Worm (Caenorhabditis elegans): Measurements from ENCODE around the gene T01C4.8.

Gene T01C4.8

DNA sequence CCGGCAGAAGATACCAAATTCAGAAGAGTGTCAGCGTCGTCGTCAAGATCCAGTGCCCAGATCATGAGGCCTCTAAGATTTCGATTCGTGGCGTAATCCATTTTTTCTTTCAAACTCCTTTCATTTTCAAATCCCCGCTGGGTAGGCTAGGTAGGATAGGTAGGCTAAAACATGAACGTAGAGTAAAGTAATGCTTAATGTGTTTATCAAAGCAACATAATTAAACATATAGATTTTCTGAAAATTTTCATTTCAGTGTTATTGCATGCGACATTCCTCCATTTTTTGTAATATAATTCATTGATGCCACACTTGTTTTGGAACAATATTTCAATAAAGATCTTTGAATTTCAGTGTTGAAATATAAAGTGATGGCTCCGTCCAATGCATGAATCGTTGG lies at the start of gene T01C4.8:
Gene T01C4.8 (minus strand): TSS at position 101 of the 400 bp plus-strand sequence.
- TF ChIP-seq mdt-29 (GFP tag; IDR thresholded peaks at IDR 0.05): no peak
- TF ChIP-seq rbr-2 (tag; optimal IDR thresholded peaks at IDR 0.05): no peak
- no peak for TF ChIP-seq ceh-32 (tag; optimal IDR thresholded peaks at IDR 0.05; ENCODE audit: poor library complexity)
- TF ChIP-seq attf-4 (tag; optimal IDR thresholded peaks at IDR 0.05): no peak
- no peak for TF ChIP-seq aly-2 (tag; optimal IDR thresholded peaks at IDR 0.05)

ce11 chrV:7178843-7179242 lies 49.5 kb upstream of the T01C4.8 start, which contains the start of gene cpsf-2:
Gene cpsf-2 (plus strand): TSS chrV:7179172.
- peak; percentile 47 for TF ChIP-seq mes-2 (tag; optimal IDR thresholded peaks at IDR 0.05; ENCODE audit: poor library complexity, severe bottlenecking)
- no peak for TF ChIP-seq saeg-2 (GFP tag; IDR thresholded peaks at IDR 0.05)
- TF ChIP-seq unc-62 (GFP tag; optimal IDR thresholded peaks at IDR 0.05 in 1 of 2): no peak
- no peak for TF ChIP-seq unc-62 (tag; optimal IDR thresholded peaks at IDR 0.05)
- peak; percentile 72 for TF ChIP-seq aha-1 (tag)
- peak; percentile 1 for TF ChIP-seq dpl-1 (GFP tag; optimal IDR thresholded peaks at IDR 0.05)
- no peak for TF ChIP-seq sdz-12 (GFP tag; optimal IDR thresholded peaks at IDR 0.05)
- no peak for TF ChIP-seq hmg-1.1 (GFP tag; IDR thresholded peaks at IDR 0.05)
- TF ChIP-seq R02D3.7 (tag; optimal IDR thresholded peaks at IDR 0.05): no peak
- TF ChIP-seq F49E8.2 (tag; optimal IDR thresholded peaks at IDR 0.05; ENCODE audit: borderline replicate concordance): no peak

- TF ChIP-seq set-16 (GFP tag; IDR thresholded peaks at IDR 0.05): no peak
- no peak for TF ChIP-seq ceh-82 (tag; optimal IDR thresholded peaks at IDR 0.05)
- no peak for TF ChIP-seq ZK546.5 (tag; optimal IDR thresholded peaks at IDR 0.05)
- no peak for TF ChIP-seq hmg-1.1 (GFP tag; IDR thresholded peaks at IDR 0.05)
- no peak for TF ChIP-seq zip-11 (GFP tag; IDR thresholded peaks at IDR 0.05)
- TF ChIP-seq hlh-11 (tag; optimal IDR thresholded peaks at IDR 0.05): no peak
- TF ChIP-seq php-3 (GFP tag; IDR thresholded peaks at IDR 0.05): no peak
These were observed 45.8 kb upstream of the T01C4.8 start, which contains the start of gene lgc-39 for ce11 chrV:7175201-7175600. Gene lgc-39 (plus strand): TSS chrV:7175501.

- TF ChIP-seq nhr-28 (tag; optimal IDR thresholded peaks at IDR 0.05) (peak; percentile 16), arid-1 (GFP tag; conservative IDR thresholded peaks at IDR 0.05) (no peak)
These were observed 37.3 kb upstream of the T01C4.8 start, which contains the start of gene ugt-36 for ce11 chrV:7166709-7167108. Gene ugt-36 (plus strand): TSS chrV:7167009.

DNA sequence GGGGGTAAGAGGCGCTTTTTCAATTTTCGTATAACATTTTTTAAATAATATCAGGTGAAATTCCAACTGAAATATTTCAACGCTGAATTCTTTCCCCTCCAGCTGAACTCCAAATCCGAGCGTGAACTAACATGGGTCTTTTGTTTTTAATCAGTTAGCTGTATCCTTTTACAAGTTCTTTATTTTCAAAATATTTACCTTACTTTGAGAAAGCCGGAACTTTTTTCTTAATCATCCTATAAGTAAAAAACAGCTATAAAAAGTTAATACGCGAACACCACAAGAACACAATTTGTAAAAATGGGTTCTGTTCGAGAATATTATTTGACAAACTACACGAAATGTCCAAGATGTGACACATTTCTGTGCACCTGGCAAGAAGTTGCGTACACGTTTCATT lies 34.9 kb upstream of the T01C4.8 start, which contains the start of gene srh-83:
Gene srh-83 (plus strand): TSS at position 301 of the 400 bp plus-strand sequence.
- TF ChIP-seq Y5F2A.4 (GFP tag; optimal IDR thresholded peaks at IDR 0.05): no peak

- TF ChIP-seq nhr-77 (tag; optimal IDR thresholded peaks at IDR 0.05): no peak
- 0 out of 2 replicates have a peak, but pooled peaks have one; percentile 57 for TF ChIP-seq tra-1 (GFP tag; IDR thresholded peaks at IDR 0.05)
- TF ChIP-seq lin-29 (GFP tag; IDR thresholded peaks at IDR 0.05): no peak
- TF ChIP-seq Y105C5A.15 (GFP tag; IDR thresholded peaks at IDR 0.05): no peak
- no peak for TF ChIP-seq F10B5.3 (tag; optimal IDR thresholded peaks at IDR 0.05)
- TF ChIP-seq pqm-1 (tag; optimal IDR thresholded peaks at IDR 0.05): no peak
- peak; percentile 92 for TF ChIP-seq nhr-28 (tag; optimal IDR thresholded peaks at IDR 0.05)
- TF ChIP-seq mdl-1 (tag; optimal IDR thresholded peaks at IDR 0.05): peak in 1 of 2 experiments; percentile 6
- no peak for TF ChIP-seq fos-1 (tag; optimal IDR thresholded peaks at IDR 0.05)
- TF ChIP-seq ceh-20 (GFP tag; IDR thresholded peaks at IDR 0.05): peak; percentile 65; the same call in 1 of the 2 replicates
- TF ChIP-seq F37D6.2 (tag; optimal IDR thresholded peaks at IDR 0.05): no peak
- no peak for TF ChIP-seq aly-2 (tag; optimal IDR thresholded peaks at IDR 0.05)
- no peak for TF ChIP-seq set-16 (GFP tag; IDR thresholded peaks at IDR 0.05)
- no peak for TF ChIP-seq sdz-12 (GFP tag; optimal IDR thresholded peaks at IDR 0.05)
- TF ChIP-seq D1046.2 (GFP tag; IDR thresholded peaks at IDR 0.05): no peak
- no peak for TF ChIP-seq ztf-11 (tag; optimal IDR thresholded peaks at IDR 0.05)
- TF ChIP-seq ama-1 (optimal IDR thresholded peaks at IDR 0.05): no peak
- TF ChIP-seq unc-62 (GFP tag; optimal IDR thresholded peaks at IDR 0.05 in 1 of 2): peak in 1 of 2 experiments; percentile 51
- TF ChIP-seq unc-62 (tag; optimal IDR thresholded peaks at IDR 0.05): no peak
- no peak for TF ChIP-seq dve-1 (tag; optimal IDR thresholded peaks at IDR 0.05; ENCODE audit: insufficient read depth)
- TF ChIP-seq nhr-6 (tag; optimal IDR thresholded peaks at IDR 0.05): no peak
- TF ChIP-seq saeg-2 (GFP tag; IDR thresholded peaks at IDR 0.05): no peak
- peak in 1 of 2 experiments; percentile 53 for TF ChIP-seq hif-1 (tag; optimal IDR thresholded peaks at IDR 0.05)
- TF ChIP-seq mxl-2 (GFP tag; conservative IDR thresholded peaks at IDR 0.05): peak; percentile 60; the same call in 1 of the 2 replicates
These were observed 34.2 kb upstream of the T01C4.8 start, which contains the start of gene ugt-41 for ce11 chrV:7163477-7164114. Gene ugt-41 (minus strand): TSS chrV:7163595.
